Fruit fly (Drosophila melanogaster): Measurements from ENCODE around the gene CG13606.

The CG13606 gene

dm6 chr3R:24226744-24227143 lies 54.3 kb downstream of the CG13606 start, which contains the start of the genes Spps and CG13609 (continued):
- TF ChIP-seq CrebB (tag; optimal IDR thresholded peaks at IDR 0.05) (peak; percentile 40), CG1024 (GFP tag; IDR thresholded peaks at IDR 0.05) (no peak), CG17186 (GFP tag; optimal IDR thresholded peaks at IDR 0.05) (peak; percentile 67), zen2 (GFP tag; IDR thresholded peaks at IDR 0.05; ENCODE audit: partially characterized antibody) (peak; percentile 92), Bdp1 (GFP tag; optimal IDR thresholded peaks at IDR 0.05) (no peak), ATbp (GFP tag; optimal IDR thresholded peaks at IDR 0.05) (no peak), dysf (GFP tag; IDR thresholded peaks at IDR 0.05) (no peak), CG12391 (tag; optimal IDR thresholded peaks at IDR 0.05) (peak; percentile 31), dm (GFP tag; optimal IDR thresholded peaks at IDR 0.05) (peak; percentile 14), CG31365 (tag; optimal IDR thresholded peaks at IDR 0.05) (no peak), Ets97D (GFP tag; optimal IDR thresholded peaks at IDR 0.05) (peak; percentile 93), YL-1 (GFP tag; optimal IDR thresholded peaks at IDR 0.05) (peak; percentile 89), inv (GFP tag; IDR thresholded peaks at IDR 0.05; ENCODE audit: partially characterized antibody) (peak; percentile 93), gce (GFP tag; IDR thresholded peaks at IDR 0.05) (no peak), Dref (GFP tag; IDR thresholded peaks at IDR 0.05) (peak; percentile 96), CG9727 (GFP tag; optimal IDR thresholded peaks at IDR 0.05) (no peak), fd96Cb (tag; optimal IDR thresholded peaks at IDR 0.05) (no peak), CG10959 (GFP tag; IDR thresholded peaks at IDR 0.05) (no peak), Myb (GFP tag; optimal IDR thresholded peaks at IDR 0.05) (peak; percentile 95), CG1647 (GFP tag; optimal IDR thresholded peaks at IDR 0.05) (no peak), Lhr (GFP tag; optimal IDR thresholded peaks at IDR 0.05) (peak; percentile 9), Bgb (GFP tag; IDR thresholded peaks at IDR 0.05; ENCODE audit: partially characterized antibody) (peak; percentile 99), CG8359 (GFP tag; optimal IDR thresholded peaks at IDR 0.05; ENCODE audit: borderline replicate concordance) (no peak), sqz (GFP tag; optimal IDR thresholded peaks at IDR 0.05) (no peak), Sox100B (GFP tag; optimal IDR thresholded peaks at IDR 0.05) (no peak), CG2129 (GFP tag; IDR thresholded peaks at IDR 0.05; ENCODE audit: partially characterized antibody) (peak; percentile 72), CG3407 (GFP tag; optimal IDR thresholded peaks at IDR 0.05) (no peak), chn (GFP tag; optimal IDR thresholded peaks at IDR 0.05) (no peak), CG17912 (GFP tag; optimal IDR thresholded peaks at IDR 0.05) (peak; percentile 25), Adf1 (GFP tag; IDR thresholded peaks at IDR 0.05) (no peak), CG10979 (tag; optimal IDR thresholded peaks at IDR 0.05) (no peak), Abd-B (GFP tag; optimal IDR thresholded peaks at IDR 0.05) (no peak), CG33557 (GFP tag; optimal IDR thresholded peaks at IDR 0.05) (peak; percentile 46), bowl (GFP tag; IDR thresholded peaks at IDR 0.05) (no peak), HHEX (GFP tag; optimal IDR thresholded peaks at IDR 0.05) (no peak), slou (GFP tag; optimal IDR thresholded peaks at IDR 0.05) (no peak), CG9817 (tag; optimal IDR thresholded peaks at IDR 0.05) (no peak), CG10267 (tag; optimal IDR thresholded peaks at IDR 0.05) (peak; percentile 40), CG4328 (GFP tag; optimal IDR thresholded peaks at IDR 0.05) (no peak), dmrt11E (tag; optimal IDR thresholded peaks at IDR 0.05) (peak; percentile 4), CG16813 (GFP tag; IDR thresholded peaks at IDR 0.05; ENCODE audit: partially characterized antibody) (peak; percentile 95), cwo (GFP tag; optimal IDR thresholded peaks at IDR 0.05) (no peak), jing (GFP tag; optimal IDR thresholded peaks at IDR 0.05) (no peak), Dad (GFP tag; optimal IDR thresholded peaks at IDR 0.05) (no peak), peb (GFP tag; IDR thresholded peaks at IDR 0.05) (no peak), CG31224 (GFP tag; IDR thresholded peaks at IDR 0.05) (no peak), Hmx (GFP tag; optimal IDR thresholded peaks at IDR 0.05) (no peak), CG30431 (GFP tag; optimal IDR thresholded peaks at IDR 0.05) (no peak), CG13775 (GFP tag; optimal IDR thresholded peaks at IDR 0.05) (peak; percentile 21), Doc3 (GFP tag; IDR thresholded peaks at IDR 0.05; ENCODE audit: partially characterized antibody) (peak; percentile 83)

Data from whole organism, embryonic.